Worm (Caenorhabditis elegans): ENCODE results near the gene prdx-2.

prdx-2 gene

DNA sequence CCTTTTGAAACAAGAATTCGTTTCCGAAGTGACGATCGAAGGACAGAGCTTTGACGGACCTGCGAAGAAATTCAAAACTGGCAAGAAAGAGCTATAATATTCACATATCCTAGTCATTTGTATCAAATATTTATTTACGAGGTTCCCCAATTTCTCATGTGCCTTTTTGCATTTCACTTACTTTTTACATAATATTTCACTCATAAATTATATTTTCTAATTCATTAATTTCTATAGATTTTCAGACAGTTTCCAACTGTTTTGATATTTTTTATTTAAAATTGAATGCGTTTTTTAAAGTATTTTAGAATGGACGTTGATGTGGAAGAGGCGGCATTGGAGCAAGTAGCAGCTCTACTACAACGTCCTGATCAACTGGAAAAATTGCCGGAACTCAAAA is 18.7 kb upstream of the prdx-2 start, which contains the start of gene sec-6:
Gene sec-6 (plus strand): TSS at position 301 of the 400 bp plus-strand sequence.
- TF ChIP-seq mbf-1 (tag; optimal IDR thresholded peaks at IDR 0.05): no peak
- no peak for TF ChIP-seq blmp-1 (tag; optimal IDR thresholded peaks at IDR 0.05; ENCODE audit: insufficient read depth)
- no peak for TF ChIP-seq mab-5 (tag; optimal IDR thresholded peaks at IDR 0.05)
- no peak for TF ChIP-seq ztf-4 (tag; optimal IDR thresholded peaks at IDR 0.05)
- TF ChIP-seq unc-55 (GFP tag; optimal IDR thresholded peaks at IDR 0.05): no peak
- TF ChIP-seq aly-2 (tag; optimal IDR thresholded peaks at IDR 0.05): no peak
- TF ChIP-seq ZK546.5 (tag; optimal IDR thresholded peaks at IDR 0.05): no peak
- no peak for TF ChIP-seq lin-39 (tag; optimal IDR thresholded peaks at IDR 0.05)
- TF ChIP-seq nhr-12 (tag; optimal IDR thresholded peaks at IDR 0.05): no peak
- TF ChIP-seq unc-39 (tag; optimal IDR thresholded peaks at IDR 0.05): no peak

DNA sequence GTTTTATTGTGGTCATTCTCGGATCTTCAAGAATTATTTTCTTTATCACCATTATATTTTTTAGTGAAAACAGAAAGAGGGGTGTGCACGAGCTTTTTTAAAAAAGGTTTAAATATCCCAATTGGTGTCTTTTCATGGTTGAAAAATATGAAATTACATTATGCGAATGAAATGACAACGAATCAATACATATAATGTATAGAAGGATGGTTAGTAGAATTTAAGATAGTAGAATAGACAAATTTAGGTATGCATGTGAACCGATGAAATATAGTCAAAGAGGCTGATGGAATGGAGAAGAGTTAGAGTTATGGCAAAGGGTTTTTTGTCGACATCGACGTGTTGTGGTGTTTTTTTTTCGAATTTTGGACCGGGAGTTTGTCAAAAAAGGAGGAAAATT is 13.5 kb upstream of the prdx-2 start:
- TF ChIP-seq skn-1 (tag; optimal IDR thresholded peaks at IDR 0.05) (no peak), mdl-1 (tag; optimal IDR thresholded peaks at IDR 0.05) (no peak), nhr-23 (tag; optimal IDR thresholded peaks at IDR 0.05) (no peak), nhr-77 (tag; optimal IDR thresholded peaks at IDR 0.05) (no peak), dmd-4 (tag; optimal IDR thresholded peaks at IDR 0.05) (no peak), nhr-11 (tag; optimal IDR thresholded peaks at IDR 0.05) (no peak), mab-5 (tag; optimal IDR thresholded peaks at IDR 0.05) (no peak), sma-3 (GFP tag; optimal IDR thresholded peaks at IDR 0.05) (no peak), mbf-1 (tag; optimal IDR thresholded peaks at IDR 0.05) (no peak), sma-9 (GFP tag; optimal IDR thresholded peaks at IDR 0.05) (no peak), sma-9 (tag; optimal IDR thresholded peaks at IDR 0.05) (no peak), ceh-16 (tag; optimal IDR thresholded peaks at IDR 0.05) (no peak), nhr-25 (tag; optimal IDR thresholded peaks at IDR 0.05) (no peak), R02D3.7 (tag; optimal IDR thresholded peaks at IDR 0.05) (no peak), nhr-21 (tag; optimal IDR thresholded peaks at IDR 0.05) (no peak), egl-27 (tag; optimal IDR thresholded peaks at IDR 0.05) (no peak), crh-2 (tag; optimal IDR thresholded peaks at IDR 0.05) (no peak), snpc-4 (tag; optimal IDR thresholded peaks at IDR 0.05) (no peak), unc-62 (GFP tag; optimal IDR thresholded peaks at IDR 0.05) (no peak)

DNA sequence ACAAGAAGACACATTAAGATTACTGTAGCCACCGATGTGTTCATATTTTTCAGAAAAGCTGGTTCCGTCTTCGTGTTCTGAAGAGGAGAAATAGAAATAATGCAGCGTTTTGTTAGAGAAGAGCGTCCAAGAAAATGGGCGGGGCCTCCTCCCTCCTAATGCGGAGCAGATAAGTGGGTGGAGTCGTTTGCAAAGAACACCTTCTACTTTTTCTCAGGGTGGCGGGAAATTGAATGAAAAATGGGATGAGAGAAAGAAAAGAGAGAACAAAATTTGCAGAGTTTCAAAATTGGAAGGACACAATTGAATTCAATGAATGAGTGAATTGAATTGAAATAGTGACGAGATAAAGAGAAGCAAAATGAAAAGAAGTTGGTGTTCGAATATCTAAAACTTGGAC is 12.3 kb upstream of the prdx-2 start, which contains the start of gene F09E5.16:
Gene F09E5.16 (minus strand): TSS at position 101 of the 400 bp plus-strand sequence.
- TF ChIP-seq C34F6.9 (tag; optimal IDR thresholded peaks at IDR 0.05): no peak
- TF ChIP-seq skn-1 (tag; optimal IDR thresholded peaks at IDR 0.05): no peak
- TF ChIP-seq ceh-16 (tag; optimal IDR thresholded peaks at IDR 0.05): no peak
- no peak for TF ChIP-seq ztf-1 (GFP tag; conservative IDR thresholded peaks at IDR 0.05)
- TF ChIP-seq ztf-11 (tag; optimal IDR thresholded peaks at IDR 0.05): no peak

DNA sequence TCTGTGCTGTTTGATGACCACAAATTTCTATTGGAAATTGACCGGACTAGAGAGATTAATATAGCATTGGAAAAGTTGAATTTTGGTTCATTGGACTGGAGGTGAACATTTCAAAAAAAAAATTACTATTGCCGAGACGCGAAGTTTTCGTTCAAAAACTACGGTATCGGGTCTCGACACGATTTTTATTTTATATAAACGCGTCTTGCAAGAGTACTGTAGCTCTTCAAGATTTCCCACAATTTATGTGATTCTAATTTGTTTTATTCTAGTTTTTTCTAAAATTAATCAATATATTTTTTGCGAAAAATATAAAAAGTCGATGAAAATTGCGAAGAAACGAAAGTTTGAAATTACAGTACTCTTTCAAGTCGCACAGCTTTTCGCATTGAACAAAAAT is 7.4 kb upstream of the prdx-2 start, which contains the start of gene F09E5.12:
Gene F09E5.12 (minus strand): TSS at position 101 of the 400 bp plus-strand sequence.
- TF ChIP-seq crh-2 (tag; optimal IDR thresholded peaks at IDR 0.05) (no peak), snpc-4 (tag; optimal IDR thresholded peaks at IDR 0.05) (no peak), peb-1 (tag; optimal IDR thresholded peaks at IDR 0.05) (no peak), lin-11 (tag; optimal IDR thresholded peaks at IDR 0.05) (no peak), ztf-1 (GFP tag; conservative IDR thresholded peaks at IDR 0.05) (no peak), skn-1 (tag; optimal IDR thresholded peaks at IDR 0.05) (no peak), nhr-237 (tag; optimal IDR thresholded peaks at IDR 0.05) (no peak)

DNA sequence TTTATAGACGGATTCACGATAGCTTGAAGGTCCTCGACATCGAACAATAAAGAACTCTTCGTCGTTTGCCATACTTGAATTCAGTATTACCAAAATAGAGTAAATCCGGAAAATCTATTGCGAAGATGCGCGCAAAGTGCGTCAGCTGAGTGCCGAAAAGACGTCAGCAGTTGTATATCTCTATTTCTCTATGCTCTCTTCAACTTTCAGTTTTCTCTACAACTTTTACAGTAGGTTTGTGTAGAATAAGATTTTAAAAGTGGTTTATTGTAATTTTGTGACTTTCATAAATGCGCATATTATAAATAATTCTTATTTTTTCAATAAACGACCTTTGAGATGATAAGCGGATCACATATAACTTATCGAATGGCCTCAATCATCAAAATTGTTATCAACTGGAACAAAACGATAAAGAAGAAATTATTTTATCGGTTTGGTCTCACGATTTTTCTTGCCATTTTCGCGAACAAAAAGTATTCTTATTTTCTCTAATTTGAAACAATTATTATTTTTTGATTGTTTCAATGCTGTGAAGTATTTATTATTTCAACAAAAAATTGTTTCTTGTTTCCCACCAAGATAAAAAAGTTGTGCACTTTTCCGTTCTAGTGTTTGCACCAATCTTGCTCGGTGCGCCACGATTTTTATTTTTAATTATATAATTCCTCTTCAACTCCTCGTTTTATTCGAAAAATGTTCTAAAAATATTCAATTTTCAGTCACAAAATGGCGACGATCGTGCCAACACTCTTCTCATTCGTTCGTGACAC is 4.5 kb upstream of the prdx-2 start, which contains the start of the genes agt-2 and F09E5.3:
Gene agt-2 (minus strand): TSS at position 553 of the 773 bp plus-strand sequence.
Gene F09E5.3 (plus strand): TSS at position 723 of the 773 bp plus-strand sequence.
- TF ChIP-seq ztf-1 (GFP tag; conservative IDR thresholded peaks at IDR 0.05): no peak
- TF ChIP-seq skn-1 (tag; optimal IDR thresholded peaks at IDR 0.05): peak; percentile 52
- peak; percentile 96 for TF ChIP-seq nhr-25 (tag; optimal IDR thresholded peaks at IDR 0.05)
- TF ChIP-seq ZK546.5 (tag; optimal IDR thresholded peaks at IDR 0.05): peak; percentile 43
- TF ChIP-seq aly-2 (tag; optimal IDR thresholded peaks at IDR 0.05): no peak
- TF ChIP-seq gmeb-1 (tag; optimal IDR thresholded peaks at IDR 0.05): peak; percentile 92
- TF ChIP-seq ceh-82 (tag; optimal IDR thresholded peaks at IDR 0.05): peak; percentile 24
- peak; percentile 90 to 96 for TF ChIP-seq lsy-2 (tag; optimal IDR thresholded peaks at IDR 0.05)
- peak; percentile 81 for TF ChIP-seq egl-27 (tag; optimal IDR thresholded peaks at IDR 0.05)
- peak; percentile 94 for TF ChIP-seq mab-5 (tag; optimal IDR thresholded peaks at IDR 0.05)
- peak; percentile 50 for TF ChIP-seq R02D3.7 (tag; optimal IDR thresholded peaks at IDR 0.05)
- peak; percentile 92 for TF ChIP-seq F13H6.1 (tag; optimal IDR thresholded peaks at IDR 0.05)
- TF ChIP-seq sma-3 (GFP tag; optimal IDR thresholded peaks at IDR 0.05): peak; percentile 89
- TF ChIP-seq sem-4 (tag; optimal IDR thresholded peaks at IDR 0.05): peak; percentile 83
- TF ChIP-seq zag-1 (tag; optimal IDR thresholded peaks at IDR 0.05): peak; percentile 74
- TF ChIP-seq mdl-1 (tag; optimal IDR thresholded peaks at IDR 0.05): peak in 1 of 2 experiments; percentile 54
- no peak for TF ChIP-seq unc-39 (tag; optimal IDR thresholded peaks at IDR 0.05)
- TF ChIP-seq nhr-77 (tag; optimal IDR thresholded peaks at IDR 0.05): peak; percentile 61
- peak; percentile 90 for TF ChIP-seq nhr-129 (tag; optimal IDR thresholded peaks at IDR 0.05)
- TF ChIP-seq unc-62 (GFP tag; optimal IDR thresholded peaks at IDR 0.05): no peak
- TF ChIP-seq nhr-21 (tag; optimal IDR thresholded peaks at IDR 0.05): peak; percentile 86
- no peak for TF ChIP-seq lin-39 (tag; optimal IDR thresholded peaks at IDR 0.05)
- TF ChIP-seq blmp-1 (tag; optimal IDR thresholded peaks at IDR 0.05; ENCODE audit: insufficient read depth): peak; percentile 63
- no peak for TF ChIP-seq peb-1 (tag; optimal IDR thresholded peaks at IDR 0.05)
- TF ChIP-seq elt-3 (tag; optimal IDR thresholded peaks at IDR 0.05): no peak
- TF ChIP-seq lin-13 (GFP tag; optimal IDR thresholded peaks at IDR 0.05): peak; percentile 92

Measured in whole organism, L2 larva.